Worm (Caenorhabditis elegans): ENCODE data around the gene fbxa-188.

Gene fbxa-188

DNA sequence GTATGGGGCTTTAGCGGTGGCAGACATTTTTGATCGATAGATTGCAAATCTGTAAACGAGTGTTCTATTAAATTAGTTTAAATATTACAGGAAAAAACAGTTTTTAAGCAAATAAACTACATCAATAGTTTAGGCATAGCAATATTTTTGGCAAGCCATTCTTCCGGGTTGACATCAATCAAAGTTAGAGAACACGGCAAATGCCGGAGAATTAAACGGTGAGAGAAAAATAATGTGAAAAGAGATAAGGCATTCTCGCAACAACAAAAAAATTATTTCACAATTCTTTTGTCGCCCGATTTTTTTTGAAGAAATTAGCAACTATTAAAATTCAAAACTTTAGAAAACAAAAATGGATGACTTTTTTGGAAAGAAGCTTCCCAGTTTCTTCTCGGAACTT is at the start of gene fbxa-188, which contains the start of gene fbxa-189:
fbxa-188 (minus strand) TSS at position 51 of the 400 bp plus-strand sequence.
fbxa-189 (plus strand) TSS at position 339 of the 400 bp plus-strand sequence.
- TF ChIP-seq jun-1 (tag; optimal IDR thresholded peaks at IDR 0.05) (no peak), elt-2 (tag; optimal IDR thresholded peaks at IDR 0.05) (peak; percentile 31)

DNA sequence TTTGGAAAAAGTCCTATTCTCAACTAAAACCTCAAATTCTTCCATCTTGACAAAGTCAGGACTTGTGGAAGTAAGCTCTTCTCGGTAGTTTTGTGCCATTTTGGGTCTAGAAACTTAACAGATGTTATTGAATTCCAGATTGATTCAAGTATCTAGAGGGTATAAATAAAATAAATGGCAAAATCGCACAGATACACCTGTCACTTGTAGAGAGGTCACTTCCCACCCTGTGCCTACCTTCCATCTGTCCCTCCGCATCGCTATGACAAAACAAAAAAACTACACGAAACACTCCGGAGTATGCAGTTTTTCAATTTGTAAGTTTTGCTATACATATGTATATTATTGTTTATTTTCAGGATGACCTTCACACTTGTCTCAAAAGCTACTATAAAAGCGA is 35.2 kb upstream of the fbxa-188 start, which contains the start of gene Y20C6A.4:
Y20C6A.4 (plus strand) TSS at position 301 of the 400 bp plus-strand sequence.
- TF ChIP-seq pqm-1 (tag; optimal IDR thresholded peaks at IDR 0.05), result no peak
- no peak for TF ChIP-seq ceh-88 (GFP tag; IDR thresholded peaks at IDR 0.05)
- no peak for TF ChIP-seq efl-3 (GFP tag; optimal IDR thresholded peaks at IDR 0.05)
- no peak for TF ChIP-seq isw-1 (GFP tag; IDR thresholded peaks at IDR 0.05)
- no peak for TF ChIP-seq tbx-2 (tag; optimal IDR thresholded peaks at IDR 0.05)
- no peak for TF ChIP-seq nhr-237 (tag; optimal IDR thresholded peaks at IDR 0.05)
- TF ChIP-seq hlh-4 (tag; optimal IDR thresholded peaks at IDR 0.05), result no peak
- no peak for TF ChIP-seq alr-1 (tag; optimal IDR thresholded peaks at IDR 0.05; ENCODE audit: borderline replicate concordance)
- TF ChIP-seq aly-2 (tag; optimal IDR thresholded peaks at IDR 0.05), result no peak
- no peak for TF ChIP-seq unc-30 (tag; optimal IDR thresholded peaks at IDR 0.05)
- no peak for TF ChIP-seq vab-15 (tag; optimal IDR thresholded peaks at IDR 0.05)
- TF ChIP-seq lin-35 (GFP tag; optimal IDR thresholded peaks at IDR 0.05), result no peak
- TF ChIP-seq F16B12.6 (tag; optimal IDR thresholded peaks at IDR 0.05), result no peak
- no peak for TF ChIP-seq sox-4 (tag; optimal IDR thresholded peaks at IDR 0.05)

DNA sequence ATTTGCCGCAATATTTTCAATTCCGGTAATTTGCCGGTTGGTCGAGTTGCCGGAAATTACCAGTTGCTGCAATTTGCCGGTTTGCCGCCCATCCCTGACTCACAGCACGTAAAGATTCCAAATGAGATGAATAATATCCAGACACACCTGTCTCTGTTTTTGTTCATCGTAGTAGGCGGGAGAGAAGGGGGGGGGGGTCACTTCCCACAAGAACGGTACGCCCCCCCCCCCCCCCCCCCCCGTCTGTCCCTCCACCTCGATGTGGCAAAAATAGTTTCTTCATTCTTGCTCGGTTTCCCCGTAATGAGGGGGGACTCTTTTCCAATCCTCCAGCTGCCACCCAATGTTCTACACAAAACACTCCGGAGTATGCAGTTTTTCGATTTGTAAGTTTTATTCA is 32.4 kb upstream of the fbxa-188 start, which contains the start of gene fbxb-7:
fbxb-7 (plus strand) TSS at position 267 of the 400 bp plus-strand sequence.
- TF ChIP-seq xbp-1 (tag; optimal IDR thresholded peaks at IDR 0.05) (no peak), lin-13 (GFP tag; optimal IDR thresholded peaks at IDR 0.05) (no peak), isw-1 (GFP tag; IDR thresholded peaks at IDR 0.05) (no peak), skn-1 (tag; optimal IDR thresholded peaks at IDR 0.05) (no peak), ceh-90 (tag; optimal IDR thresholded peaks at IDR 0.05) (no peak), ceh-8 (GFP tag; optimal IDR thresholded peaks at IDR 0.05) (peak; percentile 23)

DNA sequence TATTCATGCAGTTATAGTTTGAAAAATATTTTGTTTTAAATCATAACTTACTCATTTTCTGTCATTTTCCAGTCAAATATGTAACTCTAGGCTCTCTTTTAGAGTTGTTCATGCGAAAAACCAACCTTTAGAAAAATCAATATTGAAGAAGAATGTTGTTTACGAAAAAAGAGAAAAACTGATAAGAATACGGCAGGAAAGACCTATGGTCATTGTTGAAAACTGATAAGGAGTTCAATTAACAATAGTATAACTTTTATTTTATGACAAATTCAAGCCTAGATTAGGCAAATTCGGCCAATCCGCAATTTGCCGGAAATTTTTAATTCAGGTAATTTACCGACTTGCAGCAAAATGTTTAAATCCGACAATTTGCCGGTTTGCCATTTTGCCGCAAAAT is 31.9 kb upstream of the fbxa-188 start, which contains the start of gene Y20C6A.1:
Y20C6A.1 (minus strand) TSS at position 107 of the 400 bp plus-strand sequence.
- no peak for TF ChIP-seq efl-3 (GFP tag; optimal IDR thresholded peaks at IDR 0.05)
- peak; percentile 58 for TF ChIP-seq elt-2 (tag; optimal IDR thresholded peaks at IDR 0.05)

DNA sequence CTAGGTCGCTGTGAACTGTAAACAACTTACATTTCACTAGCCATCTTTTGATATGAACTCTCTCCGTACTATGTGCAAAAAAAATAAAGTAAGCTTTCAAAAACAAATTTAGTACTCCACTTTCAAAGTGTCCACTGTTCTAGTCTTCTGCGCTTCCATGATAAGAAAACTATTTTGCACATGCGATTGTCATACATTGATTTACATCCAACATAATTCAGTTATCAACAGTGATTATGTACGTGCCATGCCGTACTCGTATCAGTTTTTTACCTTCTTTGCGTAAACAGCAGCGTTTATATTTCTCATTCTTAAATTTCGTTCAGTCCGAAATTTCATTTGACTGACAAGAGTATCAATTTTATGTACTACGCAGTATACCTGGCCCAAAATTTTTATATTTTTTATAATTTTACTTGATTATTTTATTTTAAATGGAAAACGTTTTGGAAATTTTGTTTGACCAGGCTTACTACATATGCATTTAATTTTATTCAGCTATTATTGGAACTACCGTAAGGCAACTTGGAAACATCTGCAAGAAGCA is 8.2 kb upstream of the fbxa-188 start, which contains the start of the genes fbxa-134 and F47H4.2:
fbxa-134 (minus strand) TSS at position 44 of the 547 bp plus-strand sequence.
F47H4.2 (plus strand) TSS at position 497 of the 547 bp plus-strand sequence.
- TF ChIP-seq nhr-76 (tag; optimal IDR thresholded peaks at IDR 0.05) (no peak), C16A3.4 (tag; optimal IDR thresholded peaks at IDR 0.05) (no peak), zag-1 (tag; optimal IDR thresholded peaks at IDR 0.05) (no peak), pqm-1 (tag; optimal IDR thresholded peaks at IDR 0.05) (peak; percentile 51), C34B4.2 (tag; optimal IDR thresholded peaks at IDR 0.05) (no peak), nhr-85 (tag) (no peak), egl-13 (tag; optimal IDR thresholded peaks at IDR 0.05) (no peak), dsc-1 (tag; optimal IDR thresholded peaks at IDR 0.05) (no peak), lin-13 (GFP tag; optimal IDR thresholded peaks at IDR 0.05) (no peak), elt-2 (tag; optimal IDR thresholded peaks at IDR 0.05) (peak; percentile 78), unc-130 (tag; optimal IDR thresholded peaks at IDR 0.05) (no peak), efl-1 (optimal IDR thresholded peaks at IDR 0.05) (no peak), efl-1 (GFP tag; optimal IDR thresholded peaks at IDR 0.05 in 1 of 2) (no peak), ceh-82 (tag; optimal IDR thresholded peaks at IDR 0.05) (no peak), vab-15 (tag; optimal IDR thresholded peaks at IDR 0.05) (no peak), nhr-28 (tag; optimal IDR thresholded peaks at IDR 0.05) (no peak)

DNA sequence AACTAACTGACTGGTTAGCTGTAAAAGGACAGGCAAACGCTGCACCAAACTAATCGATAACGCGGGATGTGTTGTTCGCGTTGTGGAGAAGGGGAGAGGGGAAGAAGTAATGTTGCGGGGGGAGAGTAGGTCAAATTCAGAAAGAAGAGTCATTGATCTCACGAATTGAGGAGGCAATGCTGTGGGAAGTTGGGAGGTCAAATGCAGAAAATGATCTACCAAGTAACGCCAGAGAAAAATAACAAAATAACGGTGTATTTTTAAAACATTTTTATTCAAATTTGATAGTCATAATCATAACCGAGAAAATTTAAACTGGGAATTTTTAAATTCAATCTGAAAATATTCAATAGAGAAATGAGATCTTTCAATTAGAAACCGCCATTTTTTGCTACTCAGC is 5.4 kb upstream of the fbxa-188 start, which contains the start of gene lsy-27:
lsy-27 (minus strand) TSS at position 101 of the 400 bp plus-strand sequence.
- TF ChIP-seq ceh-90 (tag; optimal IDR thresholded peaks at IDR 0.05), result no peak

Data from whole organism, L1 larva.